Worm (Caenorhabditis elegans) whole organism, L4 larva: ENCODE data around the gene pcm-1.

Experiments
- D1046.2 ChIP-seq: fragments of 200-800 bp; sonication (Bioruptor generic); IDR thresholded peaks from 2 replicates; pipeline ENCODE4 v1.3.6; 2022; ENCODE audit warnings: missing genetic modification characterization, missing compliant biosample characterization
- F10B5.3 ChIP-seq: sonication (generic microtip); optimal IDR thresholded peaks from 2 replicates; lab custom pipeline; 2016; ENCODE audit warnings: mild to moderate bottlenecking, missing genetic modification characterization, missing compliant biosample characterization
- F49E8.2 ChIP-seq: sonication (generic microtip); optimal IDR thresholded peaks from 2 replicates; lab custom pipeline; 2016; ENCODE audit warnings: missing compliant biosample characterization, mild to moderate bottlenecking, missing genetic modification characterization, borderline replicate concordance
- T20F7.1 ChIP-seq: fragments of 200-800 bp; sonication (Bioruptor generic); optimal IDR thresholded peaks from 2 replicates; lab custom pipeline; 2018; ENCODE audit warnings: mild to moderate bottlenecking, missing genetic modification characterization, missing compliant biosample characterization
- Y48G9A.11 ChIP-seq: fragments of 200-800 bp; sonication (Bioruptor generic); IDR thresholded peaks from 2 replicates; pipeline ENCODE4 v1.3.6; 2022; ENCODE audit warnings: missing genetic modification reagents, missing genetic modification characterization, missing compliant biosample characterization
- ZK337.2 ChIP-seq: fragments of 200-800 bp; sonication (Bioruptor generic); IDR thresholded peaks from 2 replicates; pipeline ENCODE4 v1.3.6; 2022; ENCODE audit warnings: missing genetic modification reagents, missing genetic modification characterization, missing compliant biosample characterization
- aha-1 ChIP-seq: fragments of 150-350 bp; peaks from one replicate; lab custom pipeline; 2014; ENCODE audit warnings: missing biosample characterization, missing genetic modification characterization
- aly-2 ChIP-seq: sonication (generic microtip); optimal IDR thresholded peaks from 2 replicates; lab custom pipeline; 2018; ENCODE audit warnings: missing biosample characterization, missing genetic modification characterization
- ceh-20 ChIP-seq: fragments of 200-800 bp; sonication (Bioruptor generic); IDR thresholded peaks from 2 replicates; pipeline ENCODE4 v1.3.6; 2022; ENCODE audit warnings: missing genetic modification reagents, missing genetic modification characterization, missing compliant biosample characterization
- ceh-44 ChIP-seq: fragments of 200-800 bp; sonication (Bioruptor generic); IDR thresholded peaks from 2 replicates; pipeline ENCODE4 v1.3.6; 2022; ENCODE audit warnings: missing genetic modification reagents, missing genetic modification characterization, missing compliant biosample characterization
- ceh-82 ChIP-seq: sonication (generic microtip); optimal IDR thresholded peaks from 2 replicates; lab custom pipeline; 2017; ENCODE audit warnings: missing biosample characterization, missing genetic modification characterization
- ces-1 ChIP-seq: fragments of 150-350 bp; sonication (generic microtip); optimal IDR thresholded peaks from 4 replicates; lab custom pipeline; 2014; ENCODE audit warnings: missing biosample characterization, missing genetic modification reagents, missing genetic modification characterization
- daf-16 ChIP-seq, 3 experiments: sonication (generic microtip); optimal IDR thresholded peaks; 2 replicates each; lab custom pipeline; 2016 to 2017; ENCODE audit warnings: missing genetic modification characterization in 3 of 3, missing genetic modification reagents in 3 of 3, mild to moderate bottlenecking in 2 of 3, missing compliant biosample characterization in 2 of 3, missing biosample characterization in 1 of 3, moderate library complexity in 1 of 3
- dmd-8 ChIP-seq: fragments of 200-800 bp; sonication (Bioruptor generic); IDR thresholded peaks from 2 replicates; pipeline ENCODE4 v1.3.6; 2022; ENCODE audit warnings: missing genetic modification characterization, missing compliant biosample characterization
- dmd-9 ChIP-seq: fragments of 200-800 bp; sonication (Bioruptor generic); IDR thresholded peaks from 2 replicates; pipeline ENCODE4 v1.3.6; 2022; ENCODE audit warnings: missing genetic modification reagents, missing genetic modification characterization, missing compliant biosample characterization
- dpl-1 ChIP-seq: fragments of 150-350 bp; optimal IDR thresholded peaks from 2 replicates; lab custom pipeline; 2014; ENCODE audit warnings: missing biosample characterization, missing genetic modification reagents, missing genetic modification characterization
- duxl-1 ChIP-seq: sonication (generic microtip); optimal IDR thresholded peaks from 2 replicates; lab custom pipeline; 2016; ENCODE audit warnings: mild to moderate bottlenecking, missing genetic modification characterization, moderate library complexity, missing compliant biosample characterization; ENCODE audit not compliant: poor library complexity
- dve-1 ChIP-seq: sonication (generic microtip); optimal IDR thresholded peaks from 2 replicates; lab custom pipeline; 2017; ENCODE audit warnings: antibody characterized with exemption, mild to moderate bottlenecking, missing genetic modification characterization, missing compliant biosample characterization; ENCODE audit not compliant: insufficient read depth
- egl-27 ChIP-seq: sonication (generic microtip); optimal IDR thresholded peaks from 3 replicates; lab custom pipeline; 2017; ENCODE audit warnings: missing biosample characterization, missing genetic modification reagents, missing genetic modification characterization
- fkh-10 ChIP-seq: fragments of 150-350 bp; optimal IDR thresholded peaks from 2 replicates; lab custom pipeline; 2014; ENCODE audit warnings: missing biosample characterization, missing genetic modification reagents, missing genetic modification characterization
- fos-1 ChIP-seq: fragments of 150-350 bp; optimal IDR thresholded peaks from 2 replicates; lab custom pipeline; 2014; ENCODE audit warnings: missing biosample characterization, missing genetic modification characterization
- hif-1 ChIP-seq, 2 experiments: sonication (generic microtip); optimal IDR thresholded peaks; 2 replicates each; lab custom pipeline; 2016 to 2017; ENCODE audit warnings: missing compliant biosample characterization in 2 of 2, missing genetic modification characterization in 2 of 2, missing genetic modification reagents in 2 of 2, missing genotype in 2 of 2, mild to moderate bottlenecking in 1 of 2
- hlh-30 ChIP-seq: sonication (generic microtip); optimal IDR thresholded peaks from 2 replicates; lab custom pipeline; 2017; ENCODE audit warnings: antibody characterized with exemption, mild to moderate bottlenecking, missing genetic modification characterization, missing compliant biosample characterization; ENCODE audit not compliant: insufficient read depth
- hmg-1.1 ChIP-seq: fragments of 200-800 bp; sonication (Bioruptor generic); IDR thresholded peaks from 2 replicates; pipeline ENCODE4 v1.3.6; 2022; ENCODE audit warnings: missing genetic modification reagents, missing genetic modification characterization, missing compliant biosample characterization
- jun-1 ChIP-seq: fragments of 150-350 bp; optimal IDR thresholded peaks from 2 replicates; lab custom pipeline; 2014; ENCODE audit warnings: missing biosample characterization, missing genetic modification reagents, missing genetic modification characterization
- lin-13 ChIP-seq: fragments of 150-350 bp; optimal IDR thresholded peaks from 2 replicates; lab custom pipeline; 2014; ENCODE audit warnings: missing biosample characterization, missing genetic modification reagents, missing genetic modification characterization
- madf-5 ChIP-seq, 2 experiments: fragments of 200-800 bp; sonication (Bioruptor generic); IDR thresholded peaks; 2 replicates each; pipeline ENCODE4 v1.3.6; 2022; ENCODE audit warnings: missing compliant biosample characterization in 2 of 2, missing genetic modification characterization in 2 of 2
- madf-9 ChIP-seq: fragments of 200-800 bp; sonication (Bioruptor generic); conservative IDR thresholded peaks from 2 replicates; pipeline ENCODE4 v1.3.6; 2022; ENCODE audit warnings: missing genetic modification reagents, missing genetic modification characterization, missing compliant biosample characterization
- mdt-29 ChIP-seq: fragments of 200-800 bp; sonication (Bioruptor generic); IDR thresholded peaks from 2 replicates; pipeline ENCODE4 v1.3.6; 2022; ENCODE audit warnings: missing genetic modification reagents, missing genetic modification characterization, missing compliant biosample characterization
- mes-2 ChIP-seq: sonication (generic microtip); optimal IDR thresholded peaks from 2 replicates; lab custom pipeline; 2016; ENCODE audit warnings: missing genotype, mild to moderate bottlenecking, missing genetic modification characterization, missing compliant biosample characterization; ENCODE audit not compliant: poor library complexity, severe bottlenecking
- mxl-2 ChIP-seq: fragments of 200-800 bp; sonication (Bioruptor generic); conservative IDR thresholded peaks from 2 replicates; pipeline ENCODE4 v1.3.6; 2022; ENCODE audit warnings: missing genetic modification reagents, missing genetic modification characterization, missing compliant biosample characterization
- nhr-11 ChIP-seq: fragments of 150-350 bp; optimal IDR thresholded peaks from 2 replicates; lab custom pipeline; 2014; ENCODE audit warnings: missing biosample characterization, missing genetic modification characterization
- nhr-25 ChIP-seq: sonication (generic microtip); optimal IDR thresholded peaks from 2 replicates; lab custom pipeline; 2017; ENCODE audit warnings: missing genetic modification characterization, mild to moderate bottlenecking, missing compliant biosample characterization, antibody characterized with exemption, moderate library complexity, borderline replicate concordance; ENCODE audit not compliant: insufficient read depth
- nhr-28 ChIP-seq: fragments of 150-350 bp; optimal IDR thresholded peaks from 2 replicates; lab custom pipeline; 2014; ENCODE audit warnings: missing biosample characterization, missing genetic modification characterization
- nhr-6 ChIP-seq: fragments of 150-350 bp; optimal IDR thresholded peaks from 2 replicates; lab custom pipeline; 2014; ENCODE audit warnings: missing biosample characterization, missing genetic modification characterization
- nhr-77 ChIP-seq: fragments of 150-350 bp; optimal IDR thresholded peaks from 2 replicates; lab custom pipeline; 2014; ENCODE audit warnings: missing biosample characterization, missing genetic modification characterization
- rbr-2 ChIP-seq: sonication (generic microtip); optimal IDR thresholded peaks from 2 replicates; lab custom pipeline; 2016; ENCODE audit warnings: missing genotype, missing genetic modification characterization, missing compliant biosample characterization
- sdz-12 ChIP-seq: fragments of 200-800 bp; sonication (Bioruptor generic); optimal IDR thresholded peaks from 2 replicates; lab custom pipeline; 2018; ENCODE audit warnings: mild to moderate bottlenecking, missing genetic modification characterization, missing compliant biosample characterization
- tag-97 ChIP-seq: fragments of 200-800 bp; sonication (Bioruptor generic); IDR thresholded peaks from 2 replicates; pipeline ENCODE4 v1.3.6; 2022; ENCODE audit warnings: missing genetic modification characterization, missing compliant biosample characterization
- tra-1 ChIP-seq: fragments of 200-800 bp; sonication (Bioruptor generic); IDR thresholded peaks from 2 replicates; pipeline ENCODE4 v1.3.6; 2022; ENCODE audit warnings: missing genetic modification reagents, missing genetic modification characterization, missing compliant biosample characterization
- unc-130 ChIP-seq: sonication (generic microtip); optimal IDR thresholded peaks from 2 replicates; lab custom pipeline; 2016; ENCODE audit warnings: missing genetic modification reagents, missing genetic modification characterization, missing compliant biosample characterization
- unc-39 ChIP-seq: sonication (generic microtip); optimal IDR thresholded peaks from 2 replicates; lab custom pipeline; 2017; ENCODE audit warnings: missing biosample characterization, missing genetic modification characterization
- zfp-3 ChIP-seq: fragments of 200-800 bp; sonication (Bioruptor generic); conservative IDR thresholded peaks from 2 replicates; pipeline ENCODE4 v1.3.6; 2022; ENCODE audit warnings: missing genetic modification reagents, missing genetic modification characterization, missing compliant biosample characterization
- zip-2 ChIP-seq: fragments of 150-350 bp; optimal IDR thresholded peaks from 2 replicates; lab custom pipeline; 2014; ENCODE audit warnings: missing biosample characterization, missing genetic modification characterization

Gene pcm-1

ce11 chrV:5917707-5918106 lies 46.0 kb downstream of the pcm-1 start, which contains the start of gene lrpr-1:
lrpr-1 (minus strand) TSS chrV:5917891.
- TF ChIP-seq D1046.2 (GFP tag; lab: Robert Waterston, UW) (0 out of 2 replicates have a peak, but pooled peaks have one; percentile 49), nhr-77 (tag; lab: Kevin White, UChicago) (no peak), zip-2 (tag; lab: Kevin White, UChicago) (no peak), mxl-2 (GFP tag; lab: Robert Waterston, UW) (0 out of 2 replicates have a peak, but pooled peaks have one; percentile 49), dmd-8 (no peak), aha-1 (tag; lab: Kevin White, UChicago) (peak; percentile 84), dpl-1 (GFP tag; lab: Kevin White, UChicago) (peak; percentile 99), egl-27 (tag; lab: Kevin White, UChicago) (no peak), nhr-28 (tag; lab: Kevin White, UChicago) (no peak), hmg-1.1 (GFP tag; lab: Robert Waterston, UW) (peak; percentile 66), duxl-1 (tag; lab: Kevin White, UChicago) (peak; percentile 38), sdz-12 (GFP tag; lab: Kevin White, UChicago) (no peak), mes-2 (tag; lab: Kevin White, UChicago) (peak; percentile 99), hif-1 (tag; optimal IDR thresholded peaks at IDR 0.05; lab: Kevin White, UChicago) (peak in 1 of 2 experiments; percentile 92), rbr-2 (tag; lab: Kevin White, UChicago) (peak; percentile 65), unc-130 (GFP tag; lab: Kevin White, UChicago) (peak; percentile 92), Y48G9A.11 (GFP tag; lab: Robert Waterston, UW) (peak; percentile 93), madf-5 (GFP tag; IDR thresholded peaks at IDR 0.05; lab: Robert Waterston, UW) (0 out of 4 replicates have a peak, but pooled peaks of 1 of the 2 experiments have one; percentile 81), jun-1 (tag; lab: Kevin White, UChicago) (peak; percentile 30), nhr-25 (tag; lab: Kevin White, UChicago) (no peak), dmd-9 (peak; percentile 91), ceh-82 (no peak), hlh-30 (tag; lab: Kevin White, UChicago) (peak; percentile 52), ZK337.2 (GFP tag; lab: Robert Waterston, UW) (peak; percentile 97), unc-39 (tag; lab: Kevin White, UChicago) (no peak), zfp-3 (GFP tag; lab: Robert Waterston, UW) (no peak; the same call in 1 of the 2 replicates), fkh-10 (GFP tag; lab: Kevin White, UChicago) (peak; percentile 3), aly-2 (tag; lab: Kevin White, UChicago) (no peak), daf-16 (GFP tag; optimal IDR thresholded peaks at IDR 0.05; lab: Kevin White, UChicago) (peak in 1 of 2 experiments; percentile 49), daf-16 (tag; optimal IDR thresholded peaks at IDR 0.05; lab: Kevin White, UChicago) (no peak), F10B5.3 (peak; percentile 55), dve-1 (no peak), F49E8.2 (tag; lab: Kevin White, UChicago) (peak; percentile 52), nhr-11 (tag; lab: Kevin White, UChicago) (peak; percentile 43), ces-1 (no peak), tag-97 (GFP tag; lab: Robert Waterston, UW) (peak; percentile 81; the same call in 1 of the 2 replicates), T20F7.1 (GFP tag; lab: Kevin White, UChicago) (peak; percentile 81), ceh-20 (GFP tag; lab: Robert Waterston, UW) (peak; percentile 78), mdt-29 (0 out of 2 replicates have a peak, but pooled peaks have one; percentile 23), madf-9 (GFP tag; lab: Robert Waterston, UW) (peak; percentile 85), tra-1 (no peak; the same call in 1 of the 2 replicates), fos-1 (tag; lab: Kevin White, UChicago) (no peak), nhr-6 (tag; lab: Kevin White, UChicago) (peak; percentile 75), lin-13 (GFP tag; lab: Kevin White, UChicago) (peak; percentile 12), ceh-44 (GFP tag; lab: Robert Waterston, UW) (0 out of 2 replicates have a peak, but pooled peaks have one; percentile 18)
